Fruit fly (Drosophila melanogaster): ENCODE data around the gene 4E-T.

4E-T gene

dm6 chr4:959110-959920 lies 1.1 kb upstream of the 4E-T start (continued):
- peak; percentile 99 for TF ChIP-seq CG17802 (tag; optimal IDR thresholded peaks at IDR 0.05)
- no peak for TF ChIP-seq Awh (GFP tag; IDR thresholded peaks at IDR 0.05)
- no peak for TF ChIP-seq HHEX (GFP tag; optimal IDR thresholded peaks at IDR 0.05)
- TF ChIP-seq Six4 (GFP tag; optimal IDR thresholded peaks at IDR 0.05): no peak
- TF ChIP-seq mirr (GFP tag; optimal IDR thresholded peaks at IDR 0.05): no peak
- TF ChIP-seq CG6854 (GFP tag; optimal IDR thresholded peaks at IDR 0.05): no peak
- no peak for TF ChIP-seq nerfin-2 (GFP tag; IDR thresholded peaks at IDR 0.05; ENCODE audit: partially characterized antibody)
- peak; percentile 98 for TF ChIP-seq CG30020 (tag; optimal IDR thresholded peaks at IDR 0.05)
- no peak for TF ChIP-seq danr (GFP tag; IDR thresholded peaks at IDR 0.05)

- no peak for TF ChIP-seq pita (GFP tag; optimal IDR thresholded peaks at IDR 0.05)
- peak; percentile 53 for TF ChIP-seq ssp (GFP tag; IDR thresholded peaks at IDR 0.05)
- no peak for TF ChIP-seq oc (tag; optimal IDR thresholded peaks at IDR 0.05)
- TF ChIP-seq CG30020 (tag; optimal IDR thresholded peaks at IDR 0.05): peak; percentile 72
These were observed 8.9 kb downstream of the 4E-T start for dm6 chr4:949313-949712.

dm6 chr4:946197-946596 lies 12.0 kb downstream of the 4E-T start:
- TF ChIP-seq CG1233 (GFP tag; optimal IDR thresholded peaks at IDR 0.05) (no peak), CG2199 (GFP tag; IDR thresholded peaks at IDR 0.05) (peak; percentile 56; the same call in 1 of the 3 replicates), CG1603 (tag; optimal IDR thresholded peaks at IDR 0.05) (no peak), zen (tag; optimal IDR thresholded peaks at IDR 0.05) (no peak), CG4854 (GFP tag; optimal IDR thresholded peaks at IDR 0.05) (no peak), CG10959 (GFP tag; IDR thresholded peaks at IDR 0.05) (no peak), CG8359 (GFP tag; optimal IDR thresholded peaks at IDR 0.05; ENCODE audit: borderline replicate concordance) (no peak), chinmo (GFP tag; IDR thresholded peaks at IDR 0.05; ENCODE audit: partially characterized antibody) (no peak), Optix (GFP tag; IDR thresholded peaks at IDR 0.05) (no peak), CG2129 (GFP tag; IDR thresholded peaks at IDR 0.05; ENCODE audit: partially characterized antibody) (no peak), CG11560 (tag; IDR thresholded peaks at IDR 0.05) (no peak), Hmr (GFP tag; optimal IDR thresholded peaks at IDR 0.05) (no peak), CG9876 (GFP tag; optimal IDR thresholded peaks at IDR 0.05) (no peak), org-1 (GFP tag; optimal IDR thresholded peaks at IDR 0.05) (no peak), CG12236 (GFP tag; optimal IDR thresholded peaks at IDR 0.05) (no peak), B-H1 (GFP tag; IDR thresholded peaks at IDR 0.05) (no peak), Ets65A (GFP tag) (peak; percentile 78)

dm6 chr4:944354-944753 lies 13.8 kb downstream of the 4E-T start:
- peak; percentile 92 for TF ChIP-seq CG10431 (GFP tag; optimal IDR thresholded peaks at IDR 0.05)
- TF ChIP-seq Eip74EF (GFP tag; optimal IDR thresholded peaks at IDR 0.05): no peak
- no peak for TF ChIP-seq CG7928 (GFP tag; optimal IDR thresholded peaks at IDR 0.05)
- no peak for TF ChIP-seq CG14014 (GFP tag; IDR thresholded peaks at IDR 0.05)
- no peak for TF ChIP-seq tna (GFP tag; IDR thresholded peaks at IDR 0.05; ENCODE audit: partially characterized antibody)
- no peak for TF ChIP-seq h (optimal IDR thresholded peaks at IDR 0.05)
- no peak for TF ChIP-seq CG13296 (GFP tag; optimal IDR thresholded peaks at IDR 0.05)
